Fruit fly (Drosophila melanogaster) whole organism, prepupa: ENCODE data around the gene CG2656.

Experiments used
- CG15336 ChIP-seq: fragments of 200-800 bp; sonication (Bioruptor generic); IDR thresholded peaks from 2 replicates; pipeline ENCODE4 v1.3.6; 2022; ENCODE audit warnings: missing biosample characterization, missing genetic modification characterization
- CG6854 ChIP-seq: fragments of 200-800 bp; sonication (Bioruptor generic); optimal IDR thresholded peaks from 2 replicates; lab custom pipeline; 2017; ENCODE audit warnings: missing biosample characterization, mild to moderate bottlenecking, missing genetic modification characterization
- Gug ChIP-seq: fragments of 200-800 bp; sonication (Bioruptor generic); IDR thresholded peaks from 2 replicates; pipeline ENCODE4 v1.3.6; 2022; ENCODE audit warnings: missing biosample characterization, missing genetic modification characterization
- Sox102F ChIP-seq: fragments of 200-800 bp; sonication (Bioruptor generic); optimal IDR thresholded peaks from 2 replicates; lab custom pipeline; 2016; ENCODE audit warnings: missing biosample characterization, mild to moderate bottlenecking, missing genetic modification characterization
- Sox14 ChIP-seq: fragments of 200-800 bp; sonication (Bioruptor generic); optimal IDR thresholded peaks from 3 replicates; lab custom pipeline; 2016; ENCODE audit warnings: missing biosample characterization, missing genetic modification characterization
- cyc ChIP-seq: fragments of 200-800 bp; sonication (Bioruptor generic); optimal IDR thresholded peaks from 3 replicates; lab custom pipeline; 2016; ENCODE audit warnings: missing biosample characterization, missing genetic modification characterization
- dsx ChIP-seq: fragments of 200-800 bp; optimal IDR thresholded peaks from 3 replicates; lab custom pipeline; 2019; ENCODE audit warnings: missing biosample characterization, mild to moderate bottlenecking, missing genetic modification characterization, moderate library complexity; ENCODE audit not compliant: poor library complexity, severe bottlenecking
- fd59A ChIP-seq: fragments of 200-800 bp; sonication (Bioruptor generic); optimal IDR thresholded peaks from 2 replicates; lab custom pipeline; 2017; ENCODE audit warnings: missing biosample characterization, mild to moderate bottlenecking, missing genetic modification characterization, missing genetic modification reagents
- net ChIP-seq: fragments of 200-800 bp; sonication (Bioruptor generic); optimal IDR thresholded peaks from 3 replicates; lab custom pipeline; 2016; ENCODE audit warnings: missing biosample characterization, missing genetic modification characterization
- salr ChIP-seq, 2 experiments: fragments of 200-800 bp; sonication (Bioruptor generic); optimal IDR thresholded peaks; 3 replicates each; lab custom pipeline; 2016 to 2018; ENCODE audit warnings: missing biosample characterization in 2 of 2, missing genetic modification characterization in 2 of 2, mild to moderate bottlenecking in 1 of 2

- TF ChIP-seq salr (GFP tag; optimal IDR thresholded peaks at IDR 0.05; lab: Kevin White, UChicago): no peak
- TF ChIP-seq CG15336 (GFP tag; lab: Robert Waterston, UW): no peak
- TF ChIP-seq Sox14 (GFP tag; lab: Kevin White, UChicago): no peak
- no peak for TF ChIP-seq Gug
- no peak for TF ChIP-seq CG6854 (GFP tag; lab: Kevin White, UChicago)
- no peak for TF ChIP-seq net (GFP tag; lab: Kevin White, UChicago)
- no peak for TF ChIP-seq cyc (GFP tag; lab: Kevin White, UChicago)
- TF ChIP-seq Sox102F (GFP tag; lab: Kevin White, UChicago): no peak
- TF ChIP-seq dsx (GFP tag; lab: Kevin White, UChicago): no peak
- no peak for TF ChIP-seq fd59A
These were observed 41.9 kb downstream of the CG2656 start, which contains the start of the genes CG10055 and lap for dm6 chr3R:7186242-7187092.
